Worm (Caenorhabditis elegans) whole organism, dauer: ENCODE measurements around the gene hda-11.

ENCODE experiments used
- unc-62 ChIP-seq: sonication (generic microtip); optimal IDR thresholded peaks from 2 replicates; lab custom pipeline; 2017; ENCODE audit warnings: missing biosample characterization, missing genetic modification reagents, missing genetic modification characterization

Gene hda-11

DNA sequence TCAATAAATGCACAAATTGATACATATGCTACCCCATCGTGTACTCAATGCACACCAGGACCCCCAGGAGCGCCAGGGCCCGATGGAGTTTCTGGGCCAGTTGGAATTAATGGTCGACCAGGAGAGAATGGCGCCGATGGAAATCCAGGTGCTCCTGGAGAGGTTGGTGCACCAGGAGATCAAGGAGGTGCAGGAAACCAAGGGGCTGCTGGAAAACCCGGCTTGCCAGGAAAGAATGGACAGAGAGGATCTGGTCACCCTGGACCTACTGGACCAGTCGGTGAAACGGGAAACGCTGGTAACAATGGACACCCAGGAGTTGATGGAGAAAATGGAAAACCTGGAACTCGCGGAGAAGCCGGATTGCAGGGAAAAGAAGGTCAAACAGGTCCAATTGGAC, 35.6 kb downstream of the hda-11 start:
- no peak for TF ChIP-seq unc-62

DNA sequence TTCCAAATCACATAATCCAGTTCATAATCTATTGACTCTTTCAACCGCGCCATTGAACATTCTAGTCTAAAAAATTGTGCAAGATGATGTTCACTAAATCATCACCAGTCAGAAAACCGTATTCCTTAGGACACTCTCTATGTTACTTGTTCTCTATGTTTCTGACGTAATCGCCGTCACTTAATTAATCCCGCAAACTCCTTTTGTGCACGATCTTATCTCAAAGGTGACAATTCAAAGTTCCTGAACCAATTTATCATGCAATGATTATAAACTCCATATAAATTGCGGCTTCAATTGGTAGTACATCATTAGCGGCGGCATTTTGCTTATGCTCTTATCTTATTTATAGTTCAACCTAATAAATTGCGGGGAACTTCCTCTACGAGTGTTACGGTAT, 36.8 kb downstream of the hda-11 start:
- no peak for TF ChIP-seq unc-62

DNA sequence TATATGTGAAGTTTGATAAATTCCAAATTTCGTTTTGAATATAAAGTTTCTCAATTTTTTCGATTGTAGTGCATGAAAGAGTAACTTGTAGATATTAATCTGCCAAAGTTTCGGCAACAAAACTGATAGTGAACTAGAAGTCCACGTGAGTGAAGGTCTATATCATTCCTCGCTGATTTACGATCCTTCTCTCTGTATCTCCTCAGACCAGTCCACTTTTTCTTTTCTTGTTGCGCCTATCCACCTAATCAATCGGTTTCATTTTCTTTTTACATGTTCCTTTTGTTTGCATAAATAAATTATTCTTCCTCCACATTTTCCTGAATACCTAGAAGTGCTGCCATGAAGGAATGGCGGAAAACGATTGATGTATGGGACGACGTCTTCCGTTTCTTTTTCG, 38.2 kb downstream of the hda-11 start:
- TF ChIP-seq unc-62: no peak

DNA sequence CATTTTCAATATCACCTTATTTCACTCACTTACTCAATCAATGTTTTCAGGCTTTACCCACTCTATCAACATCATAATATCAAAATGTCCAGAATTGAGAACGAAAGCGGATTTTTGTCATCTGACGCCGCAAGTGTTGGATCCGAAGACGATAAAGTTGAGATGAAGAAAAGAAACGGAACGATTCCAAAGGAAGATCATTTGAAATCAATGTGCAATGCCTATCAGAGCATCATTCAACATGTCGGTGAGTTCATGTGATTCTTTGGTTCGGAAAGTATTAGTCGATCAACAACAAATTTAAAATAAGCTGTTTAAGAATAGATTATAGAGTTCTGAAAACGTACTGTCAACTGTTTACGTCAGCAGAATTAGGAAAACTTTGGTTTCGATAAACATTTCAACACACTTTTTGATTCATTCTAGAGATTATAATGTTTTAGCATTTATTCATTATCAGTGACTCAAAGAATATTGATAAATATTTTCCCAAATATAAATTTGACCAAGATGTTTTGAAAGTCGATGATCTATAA, 38.9 kb downstream of the hda-11 start, which contains the start of gene cat-4:
cat-4 (plus strand) TSS at position 51 of the 536 bp plus-strand sequence.
- no peak for TF ChIP-seq unc-62

DNA sequence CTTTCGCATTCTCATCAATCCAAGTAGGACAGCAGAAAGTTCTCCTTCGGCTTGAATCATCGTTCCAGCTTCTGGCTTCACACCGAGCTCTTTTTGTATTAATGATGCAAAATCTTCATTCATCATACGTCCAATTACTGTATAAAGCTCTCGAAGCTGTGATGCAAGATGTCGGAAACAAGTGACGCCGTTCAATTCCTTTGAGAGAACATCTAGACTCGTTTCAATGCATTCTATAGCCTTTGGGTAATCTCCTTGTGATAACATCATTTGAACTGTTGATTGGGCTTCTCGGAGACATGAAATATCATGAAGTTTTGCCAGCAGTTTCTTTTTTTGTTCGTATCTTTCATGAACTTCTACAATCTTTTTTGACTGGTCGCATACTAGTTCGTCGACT, 42.5 kb downstream of the hda-11 start:
- TF ChIP-seq unc-62: no peak

DNA sequence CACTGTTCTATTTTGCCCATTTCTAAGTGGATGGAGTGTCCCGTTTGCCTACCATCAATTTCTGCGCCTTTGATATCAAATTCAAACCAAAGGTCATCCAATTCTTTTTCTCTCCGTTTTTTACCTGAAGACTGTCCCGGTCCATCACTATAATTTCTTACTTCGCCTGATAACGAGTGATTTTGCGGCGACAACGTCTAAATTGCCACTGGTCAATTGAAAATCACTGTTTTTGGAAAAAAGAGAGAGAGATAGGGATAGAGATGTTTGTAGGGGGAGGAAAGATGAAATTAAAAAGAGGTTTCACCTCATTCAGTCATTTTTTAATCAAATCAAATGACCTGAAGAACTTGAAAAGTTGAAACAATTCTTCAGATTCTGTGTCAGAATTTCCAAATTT, 45.5 kb downstream of the hda-11 start:
- TF ChIP-seq unc-62: no peak

DNA sequence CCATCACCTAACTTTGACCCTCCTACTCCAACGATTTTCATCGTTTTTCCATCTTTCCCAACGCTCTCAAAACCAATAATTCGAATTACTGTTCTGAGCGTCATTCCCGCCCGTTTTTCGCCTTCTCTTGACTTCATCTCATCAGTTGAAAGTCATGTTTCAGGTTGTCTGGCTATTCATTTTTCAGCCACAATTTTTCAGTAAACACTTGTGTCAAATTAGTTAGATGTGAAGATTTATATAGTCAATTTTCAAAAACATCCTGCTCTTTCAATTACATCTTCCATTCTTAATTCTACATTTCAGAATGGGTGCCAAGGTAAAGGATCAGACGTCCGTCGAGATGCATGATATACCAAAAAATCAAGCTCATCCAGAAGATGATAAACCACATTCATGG, 46.6 kb downstream of the hda-11 start, which contains the start of gene del-6:
del-6 (plus strand) TSS at position 301 of the 400 bp plus-strand sequence.
- TF ChIP-seq unc-62: no peak

DNA sequence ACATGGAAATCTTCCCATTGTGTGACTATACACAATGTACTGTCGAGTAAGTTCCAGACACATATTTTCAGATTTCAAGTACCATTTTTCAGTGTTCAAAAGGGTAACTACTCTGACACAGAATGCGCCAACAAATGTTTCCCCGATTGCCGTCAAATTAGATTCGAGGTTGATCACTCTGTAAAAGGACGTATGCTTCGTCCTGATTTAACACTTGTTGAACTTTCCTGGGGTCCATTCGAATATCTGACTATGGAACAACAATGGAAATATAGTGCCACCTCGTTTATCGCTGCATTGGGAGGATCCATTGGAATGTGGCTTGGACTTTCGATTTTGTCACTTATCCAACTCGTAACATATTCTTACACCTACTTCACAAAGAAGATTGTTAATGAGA, 48.2 kb downstream of the hda-11 start:
- no peak for TF ChIP-seq unc-62

DNA sequence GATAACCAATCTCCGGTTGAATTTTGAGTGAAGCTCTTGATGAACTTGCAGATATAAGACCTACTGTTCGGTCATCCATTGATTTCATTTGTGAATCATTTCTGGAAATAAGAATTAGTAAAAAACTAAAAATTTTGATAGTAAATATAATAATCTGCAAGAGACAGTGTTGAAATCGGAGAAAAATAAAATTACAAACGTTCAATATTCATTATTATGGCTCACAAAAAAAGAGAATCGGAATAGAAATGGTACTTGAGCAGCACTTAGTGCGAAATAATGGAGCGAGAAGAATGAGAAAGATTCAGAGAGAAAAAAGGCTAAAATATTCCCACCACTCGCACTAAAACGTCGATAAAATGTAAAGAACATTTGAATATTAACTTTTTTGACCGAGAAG, 50.3 kb downstream of the hda-11 start, which contains the start of gene vps-54:
vps-54 (minus strand) TSS at position 101 of the 400 bp plus-strand sequence.
- no peak for TF ChIP-seq unc-62
